Fruit fly (Drosophila melanogaster): ENCODE results near the gene Dredd.
"Not testable (repeated sequence)": the region's sequence is repeated elsewhere in the genome, so short reads cannot be mapped to it uniquely, and the experiment has no call there.

Gene Dredd

DNA sequence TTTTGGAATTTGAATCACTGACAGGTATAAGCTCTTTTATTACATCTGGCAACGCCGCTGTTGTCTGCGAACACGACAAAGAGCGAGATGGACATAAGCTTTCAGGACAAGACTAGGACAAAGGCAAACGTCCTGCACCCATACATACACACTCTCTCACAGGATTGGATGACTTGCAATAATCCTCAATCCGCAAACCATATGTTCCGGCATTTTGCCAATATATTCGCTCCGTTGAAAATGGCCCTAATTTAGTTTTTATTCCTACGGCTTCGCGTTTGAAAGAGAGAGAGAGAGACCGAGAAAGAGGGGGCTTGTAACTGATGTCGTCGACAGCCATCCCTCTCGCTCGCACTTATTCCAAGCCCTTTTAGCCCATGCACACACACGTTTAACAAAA is 18.9 kb upstream of the Dredd start:
- TF ChIP-seq Rel (GFP tag; optimal IDR thresholded peaks at IDR 0.05): no peak
- no peak for TF ChIP-seq Rel (tag; optimal IDR thresholded peaks at IDR 0.05)
- TF ChIP-seq HLH106 (tag; optimal IDR thresholded peaks at IDR 0.05): no peak
- TF ChIP-seq h (GFP tag; optimal IDR thresholded peaks at IDR 0.05): no peak
- no peak for TF ChIP-seq OdsH (GFP tag; optimal IDR thresholded peaks at IDR 0.05)
- TF ChIP-seq ey (GFP tag; optimal IDR thresholded peaks at IDR 0.05): no peak
- TF ChIP-seq Sp1 (GFP tag; optimal IDR thresholded peaks at IDR 0.05): no peak
- no peak for TF ChIP-seq Hr78 (GFP tag; optimal IDR thresholded peaks at IDR 0.05)
- TF ChIP-seq dl (GFP tag; optimal IDR thresholded peaks at IDR 0.05; ENCODE audit: insufficient read depth in 1 of 2, partially characterized antibody in 2 of 2): no peak
- no peak for TF ChIP-seq lola (GFP tag; optimal IDR thresholded peaks at IDR 0.05)
- TF ChIP-seq CG32264 (GFP tag; optimal IDR thresholded peaks at IDR 0.05): no peak
- TF ChIP-seq pan (optimal IDR thresholded peaks at IDR 0.05): no peak
- no peak for TF ChIP-seq CrebA (GFP tag; optimal IDR thresholded peaks at IDR 0.05; ENCODE audit: borderline replicate concordance)
- TF ChIP-seq br (GFP tag; optimal IDR thresholded peaks at IDR 0.05): no peak

- TF ChIP-seq CG9705 (GFP tag; optimal IDR thresholded peaks at IDR 0.05): no peak
- no peak for TF ChIP-seq dsf (GFP tag; optimal IDR thresholded peaks at IDR 0.05; ENCODE audit: borderline replicate concordance)
- peak; percentile 10 for TF ChIP-seq Hr83 (GFP tag; optimal IDR thresholded peaks at IDR 0.05; ENCODE audit: poor library complexity, severe bottlenecking)
- no peak for TF ChIP-seq CrebA (GFP tag; optimal IDR thresholded peaks at IDR 0.05; ENCODE audit: borderline replicate concordance)
- TF ChIP-seq dl (GFP tag; optimal IDR thresholded peaks at IDR 0.05; ENCODE audit: insufficient read depth in 1 of 2, partially characterized antibody in 2 of 2): no peak
- TF ChIP-seq psq (GFP tag; optimal IDR thresholded peaks at IDR 0.05): peak; percentile 21
- peak in 1 of 2 experiments; percentile 39 for TF ChIP-seq foxo (GFP tag; optimal IDR thresholded peaks at IDR 0.05)
- TF ChIP-seq Sp1 (GFP tag; optimal IDR thresholded peaks at IDR 0.05): peak; percentile 11
- no peak for TF ChIP-seq OdsH (GFP tag; optimal IDR thresholded peaks at IDR 0.05)
- TF ChIP-seq HLH106 (tag; optimal IDR thresholded peaks at IDR 0.05): peak; percentile 34
- no peak for TF ChIP-seq Rel (GFP tag; optimal IDR thresholded peaks at IDR 0.05)
- TF ChIP-seq Rel (tag; optimal IDR thresholded peaks at IDR 0.05): peak; percentile 33
Observed at dm6 chrX:647056-647627, 11.8 kb upstream of the Dredd start, which contains the start of gene Roc1a. TSS of gene Roc1a (plus strand) at chrX:647304.

dm6 chrX:646395-647009 is 11.2 kb upstream of the Dredd start:
- no peak for TF ChIP-seq sage (GFP tag; optimal IDR thresholded peaks at IDR 0.05)
- TF ChIP-seq Sp1 (GFP tag; optimal IDR thresholded peaks at IDR 0.05): no peak
- TF ChIP-seq dl (GFP tag; optimal IDR thresholded peaks at IDR 0.05; ENCODE audit: insufficient read depth in 1 of 2, partially characterized antibody in 2 of 2): no peak
- no peak for TF ChIP-seq h (GFP tag; optimal IDR thresholded peaks at IDR 0.05)
- no peak for TF ChIP-seq usp (GFP tag; optimal IDR thresholded peaks at IDR 0.05)
- no peak for TF ChIP-seq jim (GFP tag; optimal IDR thresholded peaks at IDR 0.05)
- no peak for TF ChIP-seq woc (GFP tag; optimal IDR thresholded peaks at IDR 0.05)
- TF ChIP-seq dmrt93B (GFP tag; optimal IDR thresholded peaks at IDR 0.05): no peak
- no peak for TF ChIP-seq fru (GFP tag; optimal IDR thresholded peaks at IDR 0.05)
- TF ChIP-seq tai (GFP tag; optimal IDR thresholded peaks at IDR 0.05): no peak

DNA sequence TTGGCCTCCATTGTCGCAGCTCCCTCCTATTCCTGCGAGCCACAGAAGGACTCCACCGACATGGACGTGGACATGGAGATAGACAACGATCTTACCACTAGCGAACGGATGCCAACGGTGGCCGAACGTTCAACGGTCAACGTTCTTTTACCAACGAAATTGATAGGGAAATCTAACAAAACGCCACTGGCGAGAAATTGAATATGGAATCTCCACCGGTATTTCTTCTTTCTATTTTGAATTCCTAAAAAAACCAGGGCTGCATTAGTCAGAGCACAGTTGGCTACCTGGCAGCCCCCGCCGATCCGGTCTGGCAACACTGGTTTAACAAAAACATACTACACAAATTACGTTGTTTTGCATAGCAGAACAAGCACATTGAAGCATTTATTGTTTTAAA is 9.1 kb upstream of the Dredd start, which contains the start of gene CG13367:
TSS of gene CG13367 (plus strand) at position 301 of the 400 bp plus-strand sequence.
- TF ChIP-seq tai, rgr, fru (GFP tag; optimal IDR thresholded peaks at IDR 0.05): not testable (repeated sequence)

dm6 chrX:636606-637530 is 1.5 kb upstream of the Dredd start:
- TF ChIP-seq h (GFP tag; optimal IDR thresholded peaks at IDR 0.05) (peak; percentile 12), N (GFP tag; optimal IDR thresholded peaks at IDR 0.05) (peak; percentile 21), sv (GFP tag; optimal IDR thresholded peaks at IDR 0.05) (no peak), Dif (GFP tag; optimal IDR thresholded peaks at IDR 0.05; ENCODE audit: partially characterized antibody) (peak; percentile 23), CG32264 (GFP tag; optimal IDR thresholded peaks at IDR 0.05) (no peak)

Measured in whole organism, wandering third instar larva.